Fruit fly (Drosophila melanogaster) whole organism, embryonic: ENCODE data around the gene Cdk5alpha.

Experiments
- B-H2 ChIP-seq: fragments of 200-800 bp; sonication (Bioruptor generic); optimal IDR thresholded peaks from 2 replicates; lab custom pipeline; 2018; ENCODE audit warnings: missing biosample characterization, mild to moderate bottlenecking, missing genetic modification characterization
- Blimp-1 ChIP-seq: fragments of 200-800 bp; sonication (Bioruptor generic); optimal IDR thresholded peaks from 3 replicates; lab custom pipeline; 2018; ENCODE audit warnings: missing biosample characterization, missing genetic modification characterization, mild to moderate bottlenecking, moderate library complexity, missing genetic modification reagents
- CG13775 ChIP-seq: fragments of 200-800 bp; sonication (Bioruptor generic); optimal IDR thresholded peaks from 3 replicates; lab custom pipeline; 2017; ENCODE audit warnings: missing biosample characterization, mild to moderate bottlenecking, missing genetic modification characterization
- CG17328 ChIP-seq: fragments of 200-800 bp; sonication (Bioruptor generic); IDR thresholded peaks from 2 replicates; pipeline ENCODE4 v1.3.6; 2022; ENCODE audit warnings: missing biosample characterization, missing genetic modification characterization
- CG3281 ChIP-seq: fragments of 200-800 bp; sonication (Bioruptor generic); optimal IDR thresholded peaks from 3 replicates; lab custom pipeline; 2017; ENCODE audit warnings: missing biosample characterization, mild to moderate bottlenecking, missing genetic modification characterization
- CG8924 ChIP-seq: fragments of 200-800 bp; optimal IDR thresholded peaks from 3 replicates; lab custom pipeline; 2019; ENCODE audit warnings: missing biosample characterization, mild to moderate bottlenecking, missing genetic modification characterization, moderate library complexity
- Fer2 ChIP-seq: fragments of 200-800 bp; sonication (Bioruptor generic); optimal IDR thresholded peaks from 2 replicates; lab custom pipeline; 2018; ENCODE audit warnings: missing biosample characterization, mild to moderate bottlenecking, missing genetic modification characterization, moderate library complexity
- Six4 ChIP-seq: fragments of 200-800 bp; sonication (Bioruptor generic); optimal IDR thresholded peaks from 2 replicates; lab custom pipeline; 2016; ENCODE audit warnings: missing biosample characterization, missing genetic modification characterization
- chinmo ChIP-seq: fragments of 200-800 bp; sonication (Bioruptor generic); IDR thresholded peaks from 4 replicates; pipeline ENCODE4 v1.3.6; 2022; ENCODE audit warnings: missing biosample characterization, missing genetic modification characterization; ENCODE audit not compliant: partially characterized antibody
- dmrt99B ChIP-seq: fragments of 200-800 bp; sonication (Bioruptor generic); optimal IDR thresholded peaks from 2 replicates; lab custom pipeline; 2018; ENCODE audit warnings: missing biosample characterization, mild to moderate bottlenecking, missing genetic modification characterization, moderate library complexity
- gsb ChIP-seq: fragments of 200-800 bp; sonication (Bioruptor generic); IDR thresholded peaks from 2 replicates; pipeline ENCODE4 v1.3.6; 2022; ENCODE audit warnings: missing biosample characterization, missing genetic modification characterization
- nerfin-2 ChIP-seq: fragments of 200-800 bp; sonication (Bioruptor generic); IDR thresholded peaks from 2 replicates; pipeline ENCODE4 v1.3.6; 2022; ENCODE audit warnings: missing biosample characterization, missing genetic modification characterization; ENCODE audit not compliant: partially characterized antibody
- org-1 ChIP-seq: fragments of 200-800 bp; sonication (Bioruptor generic); optimal IDR thresholded peaks from 2 replicates; lab custom pipeline; 2017; ENCODE audit warnings: missing biosample characterization, missing genetic modification characterization
- toy ChIP-seq: fragments of 200-800 bp; sonication (Bioruptor generic); IDR thresholded peaks from 2 replicates; pipeline ENCODE4 v1.3.6; 2022; ENCODE audit warnings: missing biosample characterization, missing genetic modification characterization

- TF ChIP-seq toy (GFP tag; lab: Robert Waterston, UW) (no peak), gsb (GFP tag; lab: Robert Waterston, UW) (no peak), CG17328 (GFP tag; lab: Robert Waterston, UW) (peak; percentile 53), chinmo (GFP tag; lab: Robert Waterston, UW) (peak; percentile 98), dmrt99B (tag; lab: Kevin White, UChicago) (peak; percentile 47), Blimp-1 (GFP tag; lab: Kevin White, UChicago) (no peak), Six4 (GFP tag; lab: Kevin White, UChicago) (peak; percentile 48), CG13775 (GFP tag; lab: Kevin White, UChicago) (peak; percentile 50), CG8924 (tag; lab: Kevin White, UChicago) (peak; percentile 82), org-1 (GFP tag; lab: Kevin White, UChicago) (no peak), CG3281 (peak; percentile 76), B-H2 (GFP tag; lab: Kevin White, UChicago) (peak; percentile 87), nerfin-2 (GFP tag; lab: Robert Waterston, UW) (no peak), Fer2 (tag; lab: Kevin White, UChicago) (peak; percentile 38)
These were observed 24.1 kb upstream of the Cdk5alpha start for dm6 chr2L:10334854-10335277.
